Worm (Caenorhabditis elegans) whole organism, L4 larva: ENCODE data around the gene nhr-211.

Experiments
- D1046.2 ChIP-seq: fragments of 200-800 bp; sonication (Bioruptor generic); IDR thresholded peaks from 2 replicates; pipeline ENCODE4 v1.3.6; 2022; ENCODE audit warnings: missing genetic modification characterization, missing compliant biosample characterization
- F10B5.3 ChIP-seq: sonication (generic microtip); optimal IDR thresholded peaks from 2 replicates; lab custom pipeline; 2016; ENCODE audit warnings: mild to moderate bottlenecking, missing genetic modification characterization, missing compliant biosample characterization
- T20F7.1 ChIP-seq: fragments of 200-800 bp; sonication (Bioruptor generic); optimal IDR thresholded peaks from 2 replicates; lab custom pipeline; 2018; ENCODE audit warnings: mild to moderate bottlenecking, missing genetic modification characterization, missing compliant biosample characterization
- T26A8.4 ChIP-seq: fragments of 200-800 bp; sonication (Bioruptor generic); IDR thresholded peaks from 2 replicates; pipeline ENCODE4 v1.3.6; 2022; ENCODE audit warnings: missing genetic modification characterization, missing compliant biosample characterization
- ZK337.2 ChIP-seq: fragments of 200-800 bp; sonication (Bioruptor generic); IDR thresholded peaks from 2 replicates; pipeline ENCODE4 v1.3.6; 2022; ENCODE audit warnings: missing genetic modification reagents, missing genetic modification characterization, missing compliant biosample characterization
- arid-1 ChIP-seq: fragments of 200-800 bp; sonication (Bioruptor generic); conservative IDR thresholded peaks from 2 replicates; pipeline ENCODE4 v1.3.6; 2022; ENCODE audit warnings: missing genetic modification reagents, missing genetic modification characterization, missing compliant biosample characterization
- ceh-32 ChIP-seq: sonication (generic microtip); optimal IDR thresholded peaks from 2 replicates; lab custom pipeline; 2016; ENCODE audit warnings: mild to moderate bottlenecking, missing genetic modification characterization, missing compliant biosample characterization; ENCODE audit not compliant: poor library complexity
- ceh-82 ChIP-seq: sonication (generic microtip); optimal IDR thresholded peaks from 2 replicates; lab custom pipeline; 2017; ENCODE audit warnings: missing biosample characterization, missing genetic modification characterization
- ces-1 ChIP-seq: fragments of 150-350 bp; sonication (generic microtip); optimal IDR thresholded peaks from 4 replicates; lab custom pipeline; 2014; ENCODE audit warnings: missing biosample characterization, missing genetic modification reagents, missing genetic modification characterization
- ctbp-1 ChIP-seq: fragments of 200-800 bp; sonication (Bioruptor generic); IDR thresholded peaks from 2 replicates; pipeline ENCODE4 v1.3.6; 2022; ENCODE audit warnings: missing genetic modification reagents, missing genetic modification characterization, missing compliant biosample characterization
- daf-12 ChIP-seq: fragments of 150-350 bp; optimal IDR thresholded peaks from 2 replicates; lab custom pipeline; 2014; ENCODE audit warnings: missing biosample characterization, missing genetic modification reagents, missing genetic modification characterization
- daf-16 ChIP-seq, 3 experiments: sonication (generic microtip); optimal IDR thresholded peaks; 2 replicates each; lab custom pipeline; 2016 to 2017; ENCODE audit warnings: missing genetic modification characterization in 3 of 3, missing genetic modification reagents in 3 of 3, mild to moderate bottlenecking in 2 of 3, missing compliant biosample characterization in 2 of 3, missing biosample characterization in 1 of 3, moderate library complexity in 1 of 3
- duxl-1 ChIP-seq: sonication (generic microtip); optimal IDR thresholded peaks from 2 replicates; lab custom pipeline; 2016; ENCODE audit warnings: mild to moderate bottlenecking, missing genetic modification characterization, moderate library complexity, missing compliant biosample characterization; ENCODE audit not compliant: poor library complexity
- dve-1 ChIP-seq: sonication (generic microtip); optimal IDR thresholded peaks from 2 replicates; lab custom pipeline; 2017; ENCODE audit warnings: antibody characterized with exemption, mild to moderate bottlenecking, missing genetic modification characterization, missing compliant biosample characterization; ENCODE audit not compliant: insufficient read depth
- fkh-10 ChIP-seq: fragments of 150-350 bp; optimal IDR thresholded peaks from 2 replicates; lab custom pipeline; 2014; ENCODE audit warnings: missing biosample characterization, missing genetic modification reagents, missing genetic modification characterization
- hif-1 ChIP-seq, 2 experiments: sonication (generic microtip); optimal IDR thresholded peaks; 2 replicates each; lab custom pipeline; 2016 to 2017; ENCODE audit warnings: missing compliant biosample characterization in 2 of 2, missing genetic modification characterization in 2 of 2, missing genetic modification reagents in 2 of 2, missing genotype in 2 of 2, mild to moderate bottlenecking in 1 of 2
- hlh-11 ChIP-seq: fragments of 200-800 bp; sonication (Bioruptor generic); optimal IDR thresholded peaks from 2 replicates; lab custom pipeline; 2018; ENCODE audit warnings: mild to moderate bottlenecking, missing genetic modification characterization, missing compliant biosample characterization
- hlh-30 ChIP-seq: sonication (generic microtip); optimal IDR thresholded peaks from 2 replicates; lab custom pipeline; 2017; ENCODE audit warnings: antibody characterized with exemption, mild to moderate bottlenecking, missing genetic modification characterization, missing compliant biosample characterization; ENCODE audit not compliant: insufficient read depth
- hmg-1.1 ChIP-seq: fragments of 200-800 bp; sonication (Bioruptor generic); IDR thresholded peaks from 2 replicates; pipeline ENCODE4 v1.3.6; 2022; ENCODE audit warnings: missing genetic modification reagents, missing genetic modification characterization, missing compliant biosample characterization
- jun-1 ChIP-seq: fragments of 150-350 bp; optimal IDR thresholded peaks from 2 replicates; lab custom pipeline; 2014; ENCODE audit warnings: missing biosample characterization, missing genetic modification reagents, missing genetic modification characterization
- lim-7 ChIP-seq: fragments of 200-800 bp; sonication (Bioruptor generic); IDR thresholded peaks from 2 replicates; pipeline ENCODE4 v1.3.6; 2022; ENCODE audit warnings: missing genetic modification characterization, missing compliant biosample characterization
- lin-1 ChIP-seq: fragments of 200-800 bp; sonication (Bioruptor generic); IDR thresholded peaks from 2 replicates; pipeline ENCODE4 v1.3.6; 2022; ENCODE audit warnings: missing genetic modification reagents, missing genetic modification characterization, missing compliant biosample characterization
- lin-13 ChIP-seq: fragments of 150-350 bp; optimal IDR thresholded peaks from 2 replicates; lab custom pipeline; 2014; ENCODE audit warnings: missing biosample characterization, missing genetic modification reagents, missing genetic modification characterization
- lsy-2 ChIP-seq, 2 experiments: fragments of 150-350 bp in 1 of 2; sonication (generic microtip) in 1 of 2; optimal IDR thresholded peaks; 2 replicates each; lab custom pipeline; 2014 to 2017; ENCODE audit warnings: missing biosample characterization in 2 of 2, missing genetic modification characterization in 2 of 2
- mdl-1 ChIP-seq, 2 experiments: fragments of 150-350 bp in 1 of 2; sonication (generic microtip) in 1 of 2; optimal IDR thresholded peaks; 2 replicates each; lab custom pipeline; 2014 to 2017; ENCODE audit warnings: missing biosample characterization in 2 of 2, missing genetic modification characterization in 2 of 2
- mxl-3 ChIP-seq: fragments of 200-800 bp; sonication (Bioruptor generic); optimal IDR thresholded peaks from 2 replicates; lab custom pipeline; 2018; ENCODE audit warnings: mild to moderate bottlenecking, missing genetic modification characterization, missing compliant biosample characterization
- nhr-10 ChIP-seq: fragments of 150-350 bp; optimal IDR thresholded peaks from 2 replicates; lab custom pipeline; 2014; ENCODE audit warnings: missing biosample characterization, missing genetic modification characterization
- nhr-102 ChIP-seq: sonication (generic microtip); optimal IDR thresholded peaks from 2 replicates; lab custom pipeline; 2016; ENCODE audit warnings: mild to moderate bottlenecking, missing genetic modification characterization, moderate library complexity, missing compliant biosample characterization
- nhr-28 ChIP-seq: fragments of 150-350 bp; optimal IDR thresholded peaks from 2 replicates; lab custom pipeline; 2014; ENCODE audit warnings: missing biosample characterization, missing genetic modification characterization
- nhr-41 ChIP-seq: fragments of 200-800 bp; sonication (Bioruptor generic); IDR thresholded peaks from 2 replicates; pipeline ENCODE4 v1.3.6; 2022; ENCODE audit warnings: missing genetic modification reagents, missing genetic modification characterization, missing compliant biosample characterization
- nhr-48 ChIP-seq: sonication (generic microtip); optimal IDR thresholded peaks from 2 replicates; lab custom pipeline; 2016; ENCODE audit warnings: mild to moderate bottlenecking, missing genetic modification characterization, missing compliant biosample characterization
- pha-4 ChIP-seq, 2 experiments: fragments of 150-350 bp in 1 of 2; fragments of 200-800 bp in 1 of 2; sonication (Bioruptor generic) in 1 of 2; IDR thresholded peaks in 1 of 2; optimal IDR thresholded peaks in 1 of 2; 2 replicates each; pipeline versions ENCODE4 v1.3.6 to Lab custom; 2014 to 2022; ENCODE audit warnings: missing genetic modification characterization in 2 of 2, missing genetic modification reagents in 2 of 2, missing biosample characterization in 1 of 2, missing compliant biosample characterization in 1 of 2
- pqm-1 ChIP-seq: sonication (generic microtip); optimal IDR thresholded peaks from 2 replicates; lab custom pipeline; 2017; ENCODE audit warnings: missing biosample characterization, missing genetic modification characterization
- snpc-1.2 ChIP-seq: fragments of 200-800 bp; sonication (Bioruptor generic); IDR thresholded peaks from 2 replicates; pipeline ENCODE4 v1.3.6; 2022; ENCODE audit warnings: missing genetic modification reagents, missing genetic modification characterization, missing compliant biosample characterization
- spr-3 ChIP-seq: fragments of 200-800 bp; sonication (Bioruptor generic); optimal IDR thresholded peaks from 2 replicates; lab custom pipeline; 2018; ENCODE audit warnings: mild to moderate bottlenecking, missing genetic modification characterization, missing compliant biosample characterization
- unc-62 ChIP-seq, 3 experiments: fragments of 150-350 bp in 1 of 3; sonication (generic microtip); optimal IDR thresholded peaks in 2 of 3; peaks in 1 of 3; 1 replicate in 1 of 3; 2 replicates in 2 of 3; lab custom pipeline; 2014 to 2017; ENCODE audit warnings: missing biosample characterization in 3 of 3, missing genetic modification characterization in 3 of 3, missing genetic modification reagents in 3 of 3, missing genotype in 1 of 3
- zfp-2 ChIP-seq: sonication (generic microtip); optimal IDR thresholded peaks from 2 replicates; lab custom pipeline; 2016; ENCODE audit warnings: mild to moderate bottlenecking, missing genetic modification characterization, missing compliant biosample characterization
- ztf-7 ChIP-seq: fragments of 150-350 bp; optimal IDR thresholded peaks from 2 replicates; lab custom pipeline; 2014; ENCODE audit warnings: missing biosample characterization, missing genetic modification characterization

The nhr-211 gene

ce11 chrV:464800-465199, 22.0 kb upstream of the nhr-211 start, which contains the start of gene nhr-201 (continued):
- TF ChIP-seq spr-3 (GFP tag; lab: Kevin White, UChicago) (no peak), nhr-102 (tag; lab: Kevin White, UChicago) (no peak), fkh-10 (GFP tag; lab: Kevin White, UChicago) (no peak), nhr-10 (tag; lab: Kevin White, UChicago) (no peak), T20F7.1 (GFP tag; lab: Kevin White, UChicago) (no peak), ztf-7 (tag; lab: Kevin White, UChicago) (no peak), daf-12 (tag; lab: Kevin White, UChicago) (no peak), daf-16 (GFP tag; optimal IDR thresholded peaks at IDR 0.05; lab: Kevin White, UChicago) (no peak), daf-16 (tag; optimal IDR thresholded peaks at IDR 0.05; lab: Kevin White, UChicago) (peak; percentile 60), hmg-1.1 (GFP tag; lab: Robert Waterston, UW) (no peak), nhr-48 (tag; lab: Kevin White, UChicago) (peak; percentile 3), arid-1 (GFP tag; lab: Robert Waterston, UW) (no peak), lin-1 (no peak), ces-1 (GFP tag; lab: Kevin White, UChicago) (no peak), pqm-1 (tag; lab: Kevin White, UChicago) (no peak), ZK337.2 (GFP tag; lab: Robert Waterston, UW) (no peak), zfp-2 (no peak)

ce11 chrV:465355-465754, 21.4 kb upstream of the nhr-211 start:
- TF ChIP-seq lsy-2 (tag; optimal IDR thresholded peaks at IDR 0.05; lab: Kevin White, UChicago) (no peak), mxl-3 (peak; percentile 3), lim-7 (GFP tag; lab: Robert Waterston, UW) (no peak), duxl-1 (tag; lab: Kevin White, UChicago) (peak; percentile 23), hlh-30 (tag; lab: Kevin White, UChicago) (peak; percentile 20), mdl-1 (tag; optimal IDR thresholded peaks at IDR 0.05; lab: Kevin White, UChicago) (peak in 1 of 2 experiments; percentile 2), pha-4 (GFP tag; IDR thresholded peaks at IDR 0.05; lab: Robert Waterston, UW) (no peak), pha-4 (tag; optimal IDR thresholded peaks at IDR 0.05; lab: Kevin White, UChicago) (no peak), unc-62 (GFP tag; optimal IDR thresholded peaks at IDR 0.05 in 1 of 2; lab: Kevin White, UChicago) (peak in 1 of 2 experiments; percentile 73), unc-62 (tag; optimal IDR thresholded peaks at IDR 0.05; lab: Kevin White, UChicago) (no peak), ceh-32 (tag; lab: Kevin White, UChicago) (no peak), nhr-28 (tag; lab: Kevin White, UChicago) (peak; percentile 46), jun-1 (no peak)
- TF ChIP-seq, all 104 proteins: peak for 6

- TF ChIP-seq dve-1 (tag; lab: Kevin White, UChicago) (peak; percentile 4), D1046.2 (GFP tag; lab: Robert Waterston, UW) (no peak), ceh-82 (tag; lab: Kevin White, UChicago) (no peak), snpc-1.2 (GFP tag; lab: Robert Waterston, UW) (no peak), pqm-1 (tag; lab: Kevin White, UChicago) (no peak), lin-13 (GFP tag; lab: Kevin White, UChicago) (no peak), hif-1 (tag; optimal IDR thresholded peaks at IDR 0.05; lab: Kevin White, UChicago) (no peak), F10B5.3 (tag; lab: Kevin White, UChicago) (no peak), mxl-3 (no peak), unc-62 (GFP tag; optimal IDR thresholded peaks at IDR 0.05 in 1 of 2; lab: Kevin White, UChicago) (peak in 1 of 2 experiments; percentile 73), unc-62 (tag; optimal IDR thresholded peaks at IDR 0.05; lab: Kevin White, UChicago) (no peak), hlh-11 (no peak), T26A8.4 (GFP tag; lab: Robert Waterston, UW) (no peak), nhr-41 (no peak), ctbp-1 (GFP tag; lab: Robert Waterston, UW) (no peak), duxl-1 (tag; lab: Kevin White, UChicago) (no peak)
Observed at ce11 chrV:467507-467906, 19.3 kb upstream of the nhr-211 start.
